Worm (Caenorhabditis elegans): ENCODE results near the gene sre-36.
"Not testable (repeated sequence)": the region's sequence is repeated elsewhere in the genome, so short reads cannot be mapped to it uniquely, and the experiment has no call there.

sre-36 gene

DNA sequence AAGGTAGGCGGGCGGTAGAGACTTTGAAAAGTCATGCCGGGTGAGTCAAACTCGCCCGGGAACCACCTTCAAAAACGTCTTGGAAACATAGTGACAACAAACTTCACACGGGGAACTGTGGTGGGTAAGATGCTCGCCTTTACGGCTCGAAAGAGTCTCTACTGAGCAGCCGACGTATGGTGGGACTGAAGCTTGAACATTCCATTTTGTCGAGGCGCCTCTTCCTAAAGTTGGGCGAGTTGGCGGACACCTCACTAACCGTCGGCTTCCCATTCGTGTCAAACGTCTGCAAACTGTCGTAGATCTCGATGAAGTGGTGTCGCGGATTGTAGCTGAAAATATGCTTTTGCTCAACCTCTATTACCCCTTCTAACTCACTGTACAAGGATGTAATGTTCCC is 16.5 kb upstream of the sre-36 start:
- TF ChIP-seq hmg-4 (GFP tag; optimal IDR thresholded peaks at IDR 0.05) (no peak), hnd-1 (tag; optimal IDR thresholded peaks at IDR 0.05) (no peak), F13C5.2 (tag; optimal IDR thresholded peaks at IDR 0.05) (no peak), scrt-1 (GFP tag; IDR thresholded peaks at IDR 0.05) (no peak), ceh-36 (tag; optimal IDR thresholded peaks at IDR 0.05) (no peak), ceh-13 (GFP tag; optimal IDR thresholded peaks at IDR 0.05) (no peak), pes-1 (GFP tag; IDR thresholded peaks at IDR 0.05) (no peak), sea-1 (GFP tag; conservative IDR thresholded peaks at IDR 0.05) (no peak), tbx-37 (GFP tag; conservative IDR thresholded peaks at IDR 0.05) (no peak), hmbx-1 (tag; optimal IDR thresholded peaks at IDR 0.05) (no peak), tra-4 (tag; optimal IDR thresholded peaks at IDR 0.05) (no peak), flt-1 (GFP tag; IDR thresholded peaks at IDR 0.05) (no peak), ets-7 (tag; optimal IDR thresholded peaks at IDR 0.05) (no peak), B0310.2 (tag; optimal IDR thresholded peaks at IDR 0.05) (no peak)

DNA sequence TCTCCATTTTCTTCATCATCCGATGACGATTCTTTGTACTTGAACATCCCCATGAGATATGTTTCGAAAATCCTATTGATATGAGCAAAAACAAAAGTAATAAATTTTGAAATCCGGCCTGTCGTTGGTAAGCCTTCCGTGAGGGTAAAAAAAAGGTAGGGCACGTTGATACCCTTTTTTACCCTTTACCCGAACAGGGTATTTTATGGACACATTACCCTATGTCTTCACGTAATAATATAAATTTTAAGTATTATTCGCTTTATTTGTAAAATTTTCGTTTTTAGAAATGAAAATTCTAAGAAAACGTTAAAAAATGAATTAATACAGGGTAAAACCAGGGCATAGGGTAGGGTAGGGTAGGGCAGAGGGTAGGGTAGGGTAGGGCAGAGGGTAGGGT is 15.8 kb upstream of the sre-36 start, which contains the start of gene F13A7.7:
Gene F13A7.7 (minus strand): TSS at position 101 of the 400 bp plus-strand sequence.
- TF ChIP-seq pes-1 (GFP tag; IDR thresholded peaks at IDR 0.05); sea-1 (GFP tag; conservative IDR thresholded peaks at IDR 0.05); hmg-4 (GFP tag; optimal IDR thresholded peaks at IDR 0.05): not testable (repeated sequence)

DNA sequence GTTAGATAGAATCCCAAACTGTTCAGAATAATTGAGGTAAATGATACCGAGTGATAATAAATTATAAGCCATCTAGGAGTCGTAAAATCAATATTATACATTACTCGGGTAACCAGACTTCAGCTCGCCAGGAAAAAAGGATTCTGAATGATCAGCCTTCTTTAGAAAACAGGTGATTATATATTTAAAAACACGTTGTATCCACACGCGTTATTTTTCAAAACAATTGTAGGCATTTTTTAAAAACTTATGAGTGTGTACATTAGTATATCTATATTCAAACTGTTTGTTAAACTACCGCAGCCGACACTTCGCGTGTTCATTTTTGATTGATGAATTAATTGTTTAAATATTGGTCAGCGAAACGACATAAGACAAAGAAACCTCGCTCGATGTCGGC is 11.2 kb upstream of the sre-36 start, which contains the start of gene sri-65:
Gene sri-65 (minus strand): TSS at position 101 of the 400 bp plus-strand sequence.
- TF ChIP-seq aly-1 (tag; optimal IDR thresholded peaks at IDR 0.05) (no peak), tbx-11 (GFP tag; IDR thresholded peaks at IDR 0.05) (no peak), hmg-4 (GFP tag; optimal IDR thresholded peaks at IDR 0.05) (no peak), ceh-36 (tag; optimal IDR thresholded peaks at IDR 0.05) (no peak), flt-1 (GFP tag; IDR thresholded peaks at IDR 0.05) (no peak)

DNA sequence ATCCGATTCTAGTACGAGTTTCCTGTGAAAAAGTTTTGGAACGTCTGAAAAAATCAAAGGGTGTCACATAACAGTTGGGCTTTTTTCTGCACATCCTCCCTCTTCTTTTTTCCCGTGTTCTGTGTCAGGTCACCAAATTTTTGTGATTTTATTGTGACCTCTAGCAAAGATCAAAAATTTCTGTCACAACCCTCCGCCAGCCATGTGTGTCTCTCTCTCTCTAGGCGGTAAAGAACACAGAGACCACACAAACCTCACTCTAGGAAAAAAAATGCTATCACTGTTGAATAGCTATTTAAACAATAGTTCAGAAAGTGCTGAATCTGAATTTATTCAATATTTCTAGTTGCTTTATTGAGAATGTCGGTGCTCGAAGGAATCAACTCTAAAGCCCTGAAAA is 8.8 kb upstream of the sre-36 start, which contains the start of gene gst-44:
Gene gst-44 (plus strand): TSS at position 237 of the 400 bp plus-strand sequence.
- TF ChIP-seq tbx-11 (GFP tag; IDR thresholded peaks at IDR 0.05) (no peak), ets-7 (tag; optimal IDR thresholded peaks at IDR 0.05) (no peak), pes-1 (GFP tag; IDR thresholded peaks at IDR 0.05) (no peak), sea-1 (GFP tag; conservative IDR thresholded peaks at IDR 0.05) (no peak), ceh-13 (GFP tag; optimal IDR thresholded peaks at IDR 0.05) (no peak), hmg-4 (GFP tag; optimal IDR thresholded peaks at IDR 0.05) (no peak), ceh-36 (tag; optimal IDR thresholded peaks at IDR 0.05) (no peak), scrt-1 (GFP tag; IDR thresholded peaks at IDR 0.05) (no peak), tra-4 (tag; optimal IDR thresholded peaks at IDR 0.05) (no peak), flt-1 (GFP tag; IDR thresholded peaks at IDR 0.05) (no peak), F13C5.2 (tag; optimal IDR thresholded peaks at IDR 0.05) (no peak), aly-1 (tag; optimal IDR thresholded peaks at IDR 0.05) (no peak), hnd-1 (tag; optimal IDR thresholded peaks at IDR 0.05) (no peak), B0310.2 (tag; optimal IDR thresholded peaks at IDR 0.05) (no peak), tbx-37 (GFP tag; conservative IDR thresholded peaks at IDR 0.05) (no peak), ama-1 (optimal IDR thresholded peaks at IDR 0.05) (no peak), hmbx-1 (tag; optimal IDR thresholded peaks at IDR 0.05) (no peak)

DNA sequence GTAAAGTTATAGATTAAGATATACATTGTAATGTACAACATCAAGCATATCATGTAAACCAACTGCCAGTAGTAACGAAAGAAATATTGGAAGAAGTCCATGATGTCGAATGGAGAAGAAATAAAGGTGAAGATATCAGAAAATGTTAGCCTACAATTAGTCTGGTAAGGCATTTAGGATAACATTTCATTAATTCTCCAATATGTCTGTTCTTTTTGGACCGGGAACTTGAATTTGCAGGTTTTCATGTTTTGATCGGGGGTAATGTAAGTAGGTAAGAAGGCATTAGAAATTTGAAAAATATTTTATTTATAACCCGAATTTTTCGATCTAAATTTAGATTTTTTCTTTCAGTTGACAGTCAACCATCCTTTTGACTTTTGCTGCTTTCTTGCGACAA is 5.8 kb upstream of the sre-36 start, which contains the start of gene srd-63:
Gene srd-63 (minus strand): TSS at position 101 of the 400 bp plus-strand sequence.
- TF ChIP-seq ama-1 (optimal IDR thresholded peaks at IDR 0.05) (no peak), tra-4 (tag; optimal IDR thresholded peaks at IDR 0.05) (no peak)

DNA sequence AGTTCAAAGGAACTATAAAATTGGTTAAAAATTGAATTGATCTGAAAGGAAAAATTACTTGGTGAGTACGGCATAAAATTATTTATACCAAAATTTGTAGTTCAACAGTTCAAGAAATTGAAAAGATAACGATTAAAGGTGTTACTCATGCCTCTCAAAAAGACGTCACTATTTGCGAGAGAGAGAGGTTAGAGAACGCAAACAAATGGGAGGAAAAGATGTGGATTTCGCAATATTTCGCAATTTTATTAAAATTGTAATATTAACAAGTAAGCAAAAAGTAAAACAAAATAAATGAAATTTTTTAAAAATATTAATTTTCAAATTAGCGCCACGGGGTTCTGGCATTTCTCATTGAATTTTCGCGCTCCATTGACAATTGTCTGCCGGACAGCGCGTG is 4.4 kb upstream of the sre-36 start, which contains the start of gene F13A7.11:
Gene F13A7.11 (minus strand): TSS at position 174 of the 400 bp plus-strand sequence.
- no peak for TF ChIP-seq ets-7 (tag; optimal IDR thresholded peaks at IDR 0.05)
- no peak for TF ChIP-seq scrt-1 (GFP tag; IDR thresholded peaks at IDR 0.05)
- TF ChIP-seq ceh-36 (tag; optimal IDR thresholded peaks at IDR 0.05): no peak
- TF ChIP-seq B0310.2 (tag; optimal IDR thresholded peaks at IDR 0.05): no peak
- no peak for TF ChIP-seq hmbx-1 (tag; optimal IDR thresholded peaks at IDR 0.05)
- no peak for TF ChIP-seq aly-1 (tag; optimal IDR thresholded peaks at IDR 0.05)
- no peak for TF ChIP-seq ceh-13 (GFP tag; optimal IDR thresholded peaks at IDR 0.05)
- TF ChIP-seq flt-1 (GFP tag; IDR thresholded peaks at IDR 0.05): no peak

DNA sequence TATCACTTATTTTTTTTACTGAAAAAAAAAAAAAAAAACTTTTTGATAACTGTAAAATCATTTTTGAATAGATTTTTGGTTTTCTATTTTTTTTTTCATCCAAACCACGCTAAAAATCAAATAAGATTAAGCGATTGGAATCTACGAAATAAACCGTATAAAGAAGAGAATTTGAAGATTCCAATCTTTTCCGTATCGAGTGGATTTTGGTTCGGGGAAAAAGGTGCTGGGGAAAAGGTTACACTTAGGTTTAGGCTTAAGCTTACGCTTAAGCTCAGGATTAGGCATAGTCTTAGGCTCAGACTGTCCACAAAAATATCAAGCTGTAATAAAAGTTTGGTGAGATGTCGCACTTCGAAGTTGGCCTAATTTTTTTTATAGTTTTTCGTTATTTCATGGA is 3.7 kb upstream of the sre-36 start, which contains the start of gene F13A7.12:
Gene F13A7.12 (plus strand): TSS at position 301 of the 400 bp plus-strand sequence.
- TF ChIP-seq flt-1 (GFP tag; IDR thresholded peaks at IDR 0.05) (no peak), scrt-1 (GFP tag; IDR thresholded peaks at IDR 0.05) (no peak), tbx-37 (GFP tag; conservative IDR thresholded peaks at IDR 0.05) (no peak), hnd-1 (tag; optimal IDR thresholded peaks at IDR 0.05) (no peak), hmbx-1 (tag; optimal IDR thresholded peaks at IDR 0.05) (no peak), ceh-36 (tag; optimal IDR thresholded peaks at IDR 0.05) (no peak), ceh-13 (GFP tag; optimal IDR thresholded peaks at IDR 0.05) (no peak), ama-1 (optimal IDR thresholded peaks at IDR 0.05) (no peak), aly-1 (tag; optimal IDR thresholded peaks at IDR 0.05) (no peak), pes-1 (GFP tag; IDR thresholded peaks at IDR 0.05) (no peak)

DNA sequence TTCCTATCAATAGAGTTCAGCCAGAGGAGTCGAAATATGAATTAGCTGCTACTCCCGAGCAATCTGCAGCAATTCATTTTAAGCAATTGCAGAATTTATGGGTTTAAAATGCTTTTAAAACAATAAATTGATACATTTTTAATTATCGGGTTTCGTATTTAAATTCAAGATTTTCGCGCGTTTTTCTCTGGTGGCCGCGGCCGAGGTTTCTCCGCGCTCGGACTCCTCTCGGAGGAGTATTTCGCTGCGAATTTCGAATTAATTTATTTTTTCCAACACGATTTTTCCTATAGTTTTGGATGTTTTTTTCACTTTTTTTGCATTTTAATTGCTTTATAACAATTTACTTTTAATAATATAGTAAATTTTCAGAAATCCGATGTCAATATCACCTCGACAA is 2.0 kb downstream of the sre-36 start, which contains the start of gene F13A7.14:
Gene F13A7.14 (plus strand): TSS at position 373 of the 400 bp plus-strand sequence.
- TF ChIP-seq tra-4 (tag; optimal IDR thresholded peaks at IDR 0.05): no peak
- TF ChIP-seq hmbx-1 (tag; optimal IDR thresholded peaks at IDR 0.05): no peak
- peak; percentile 19 for TF ChIP-seq hmg-4 (GFP tag; optimal IDR thresholded peaks at IDR 0.05)
- TF ChIP-seq ets-7 (tag; optimal IDR thresholded peaks at IDR 0.05): no peak
- TF ChIP-seq aly-1 (tag; optimal IDR thresholded peaks at IDR 0.05): no peak
- TF ChIP-seq pes-1 (GFP tag; IDR thresholded peaks at IDR 0.05): peak; percentile 64
- peak; percentile 84 for TF ChIP-seq tbx-37 (GFP tag; conservative IDR thresholded peaks at IDR 0.05)
- no peak for TF ChIP-seq flt-1 (GFP tag; IDR thresholded peaks at IDR 0.05)
- TF ChIP-seq F13C5.2 (tag; optimal IDR thresholded peaks at IDR 0.05): no peak
- no peak for TF ChIP-seq scrt-1 (GFP tag; IDR thresholded peaks at IDR 0.05)
- no peak for TF ChIP-seq tbx-11 (GFP tag; IDR thresholded peaks at IDR 0.05)

Measured in whole organism, early embryonic.